Worm (Caenorhabditis elegans) whole organism, mixed stage, embryonic: ENCODE results near the gene B0416.4.

ENCODE experiments used
- ces-1 ChIP-seq: fragments of 150-350 bp; optimal IDR thresholded peaks from 2 replicates; lab custom pipeline; 2014; ENCODE audit warnings: missing biosample characterization, missing genetic modification reagents, missing genetic modification characterization
- flh-1 ChIP-seq: fragments of 200-800 bp; sonication (Bioruptor generic); optimal IDR thresholded peaks from 2 replicates; lab custom pipeline; 2018; ENCODE audit warnings: mild to moderate bottlenecking, missing genetic modification characterization, moderate library complexity, missing compliant biosample characterization
- nhr-12 ChIP-seq: fragments of 150-350 bp; optimal IDR thresholded peaks from 2 replicates; lab custom pipeline; 2014; ENCODE audit warnings: missing biosample characterization, missing genetic modification characterization
- nhr-237 ChIP-seq: fragments of 150-350 bp; optimal IDR thresholded peaks from 2 replicates; lab custom pipeline; 2014; ENCODE audit warnings: missing biosample characterization, missing genetic modification characterization
- pha-4 ChIP-seq: fragments of 150-350 bp; optimal IDR thresholded peaks from 2 replicates; lab custom pipeline; 2018; ENCODE audit warnings: missing biosample characterization, missing genetic modification reagents, missing genetic modification characterization
- snpc-4 ChIP-seq: fragments of 150-350 bp; optimal IDR thresholded peaks from 2 replicates; lab custom pipeline; 2014; ENCODE audit warnings: missing biosample characterization, missing genetic modification characterization
- sptf-1 ChIP-seq: sonication (generic microtip); optimal IDR thresholded peaks from 2 replicates; lab custom pipeline; 2017; ENCODE audit warnings: mild to moderate bottlenecking, missing genetic modification characterization, moderate library complexity, missing compliant biosample characterization
- unc-39 ChIP-seq: fragments of 150-350 bp; optimal IDR thresholded peaks from 2 replicates; lab custom pipeline; 2014; ENCODE audit warnings: missing biosample characterization, missing genetic modification characterization
- ztf-11 ChIP-seq: fragments of 150-350 bp; optimal IDR thresholded peaks from 2 replicates; lab custom pipeline; 2014; ENCODE audit warnings: missing biosample characterization, missing genetic modification characterization

ce11 chrX:9283026-9283425 is 4.3 kb downstream of the B0416.4 start, which contains the start of gene B0416.11:
- TF ChIP-seq unc-39 (tag; lab: Kevin White, UChicago) (no peak), sptf-1 (tag; lab: Kevin White, UChicago) (no peak), nhr-237 (tag; lab: Kevin White, UChicago) (no peak), nhr-12 (tag; lab: Kevin White, UChicago) (no peak), ztf-11 (tag; lab: Kevin White, UChicago) (no peak), snpc-4 (tag; lab: Kevin White, UChicago) (no peak), flh-1 (GFP tag; lab: Kevin White, UChicago) (no peak), ces-1 (GFP tag; lab: Kevin White, UChicago) (no peak), pha-4 (tag; lab: Kevin White, UChicago) (no peak)
